Worm (Caenorhabditis elegans) whole organism, mixed stage, embryonic: ENCODE results near the gene EGAP9.4.

ENCODE experiments used
- M03D4.4 ChIP-seq: sonication (generic microtip); optimal IDR thresholded peaks from 2 replicates; lab custom pipeline; 2017; ENCODE audit warnings: mild to moderate bottlenecking, missing genetic modification characterization, missing compliant biosample characterization
- ceh-39 ChIP-seq: fragments of 150-350 bp; optimal IDR thresholded peaks from 2 replicates; lab custom pipeline; 2014; ENCODE audit warnings: missing biosample characterization, missing genetic modification characterization
- ceh-43 ChIP-seq: fragments of 200-800 bp; sonication (Bioruptor generic); optimal IDR thresholded peaks from 2 replicates; lab custom pipeline; 2018; ENCODE audit warnings: mild to moderate bottlenecking, missing genetic modification characterization, moderate library complexity, missing compliant biosample characterization
- ceh-83 ChIP-seq: fragments of 200-800 bp; sonication (Bioruptor generic); optimal IDR thresholded peaks from 2 replicates; lab custom pipeline; 2018; ENCODE audit warnings: mild to moderate bottlenecking, missing genetic modification characterization, missing compliant biosample characterization
- ces-1 ChIP-seq: fragments of 150-350 bp; optimal IDR thresholded peaks from 2 replicates; lab custom pipeline; 2014; ENCODE audit warnings: missing biosample characterization, missing genetic modification reagents, missing genetic modification characterization
- cnd-1 ChIP-seq: fragments of 200-800 bp; sonication (Bioruptor generic); optimal IDR thresholded peaks from 2 replicates; lab custom pipeline; 2018; ENCODE audit warnings: mild to moderate bottlenecking, missing genetic modification characterization, missing compliant biosample characterization
- drap-1 ChIP-seq: fragments of 200-800 bp; sonication (Bioruptor generic); optimal IDR thresholded peaks from 3 replicates; lab custom pipeline; 2018; ENCODE audit warnings: mild to moderate bottlenecking, missing genetic modification characterization, missing compliant biosample characterization
- elt-1 ChIP-seq: sonication (generic microtip); optimal IDR thresholded peaks from 2 replicates; lab custom pipeline; 2017; ENCODE audit warnings: missing genetic modification characterization, mild to moderate bottlenecking, missing compliant biosample characterization, antibody characterized with exemption, moderate library complexity, borderline replicate concordance; ENCODE audit not compliant: insufficient read depth
- elt-3 ChIP-seq: fragments of 150-350 bp; optimal IDR thresholded peaks from 2 replicates; lab custom pipeline; 2014; ENCODE audit warnings: missing biosample characterization, missing genetic modification characterization
- flh-1 ChIP-seq: fragments of 200-800 bp; sonication (Bioruptor generic); optimal IDR thresholded peaks from 2 replicates; lab custom pipeline; 2018; ENCODE audit warnings: mild to moderate bottlenecking, missing genetic modification characterization, moderate library complexity, missing compliant biosample characterization
- ham-2 ChIP-seq: fragments of 200-800 bp; sonication (Bioruptor generic); optimal IDR thresholded peaks from 2 replicates; lab custom pipeline; 2018; ENCODE audit warnings: mild to moderate bottlenecking, missing genetic modification characterization, missing compliant biosample characterization
- hlh-1 ChIP-seq: fragments of 150-350 bp; optimal IDR thresholded peaks from 2 replicates; lab custom pipeline; 2014; ENCODE audit warnings: missing biosample characterization, missing genetic modification reagents, missing genetic modification characterization
- lin-13 ChIP-seq: fragments of 150-350 bp; optimal IDR thresholded peaks from 2 replicates; lab custom pipeline; 2014; ENCODE audit warnings: missing biosample characterization, missing genetic modification characterization
- lin-32 ChIP-seq: fragments of 200-800 bp; sonication (Bioruptor generic); optimal IDR thresholded peaks from 2 replicates; lab custom pipeline; 2018; ENCODE audit warnings: mild to moderate bottlenecking, missing genetic modification characterization, missing compliant biosample characterization
- lsy-2 ChIP-seq: fragments of 150-350 bp; optimal IDR thresholded peaks from 2 replicates; lab custom pipeline; 2014; ENCODE audit warnings: missing biosample characterization, missing genetic modification characterization
- mab-5 ChIP-seq: fragments of 150-350 bp; optimal IDR thresholded peaks from 2 replicates; lab custom pipeline; 2014; ENCODE audit warnings: missing biosample characterization, missing genetic modification characterization
- mep-1 ChIP-seq: fragments of 150-350 bp; optimal IDR thresholded peaks from 2 replicates; lab custom pipeline; 2017; ENCODE audit warnings: missing biosample characterization, missing genetic modification reagents, missing genetic modification characterization, inconsistent platforms
- mls-2 ChIP-seq: sonication (generic microtip); optimal IDR thresholded peaks from 2 replicates; lab custom pipeline; 2016; ENCODE audit warnings: mild to moderate bottlenecking, missing genetic modification characterization, moderate library complexity, missing compliant biosample characterization
- nhr-12 ChIP-seq: fragments of 150-350 bp; optimal IDR thresholded peaks from 2 replicates; lab custom pipeline; 2014; ENCODE audit warnings: missing biosample characterization, missing genetic modification characterization
- nhr-2 ChIP-seq: fragments of 150-350 bp; optimal IDR thresholded peaks from 2 replicates; lab custom pipeline; 2014; ENCODE audit warnings: missing biosample characterization, missing genetic modification characterization
- nhr-237 ChIP-seq: fragments of 150-350 bp; optimal IDR thresholded peaks from 2 replicates; lab custom pipeline; 2014; ENCODE audit warnings: missing biosample characterization, missing genetic modification characterization
- nhr-28 ChIP-seq: fragments of 150-350 bp; optimal IDR thresholded peaks from 2 replicates; lab custom pipeline; 2014; ENCODE audit warnings: missing biosample characterization, missing genetic modification characterization
- nhr-76 ChIP-seq: sonication (generic microtip); optimal IDR thresholded peaks from 2 replicates; lab custom pipeline; 2017; ENCODE audit warnings: missing biosample characterization, missing genetic modification characterization
- pha-4 ChIP-seq: fragments of 150-350 bp; optimal IDR thresholded peaks from 2 replicates; lab custom pipeline; 2018; ENCODE audit warnings: missing biosample characterization, missing genetic modification reagents, missing genetic modification characterization
- sem-2 ChIP-seq: fragments of 200-800 bp; sonication (Bioruptor generic); optimal IDR thresholded peaks from 2 replicates; lab custom pipeline; 2018; ENCODE audit warnings: mild to moderate bottlenecking, missing genetic modification characterization, missing compliant biosample characterization
- snpc-4 ChIP-seq: fragments of 150-350 bp; optimal IDR thresholded peaks from 2 replicates; lab custom pipeline; 2014; ENCODE audit warnings: missing biosample characterization, missing genetic modification characterization
- sptf-1 ChIP-seq: sonication (generic microtip); optimal IDR thresholded peaks from 2 replicates; lab custom pipeline; 2017; ENCODE audit warnings: mild to moderate bottlenecking, missing genetic modification characterization, moderate library complexity, missing compliant biosample characterization
- tbx-8 ChIP-seq: fragments of 200-800 bp; sonication (Bioruptor generic); optimal IDR thresholded peaks from 2 replicates; lab custom pipeline; 2018; ENCODE audit warnings: mild to moderate bottlenecking, missing genetic modification characterization, moderate library complexity, missing compliant biosample characterization
- unc-120 ChIP-seq: sonication (generic microtip); optimal IDR thresholded peaks from 2 replicates; lab custom pipeline; 2017; ENCODE audit warnings: missing genetic modification characterization, missing compliant biosample characterization; ENCODE audit not compliant: poor library complexity, severe bottlenecking
- unc-39 ChIP-seq: fragments of 150-350 bp; optimal IDR thresholded peaks from 2 replicates; lab custom pipeline; 2014; ENCODE audit warnings: missing biosample characterization, missing genetic modification characterization
- zip-8 ChIP-seq: fragments of 150-350 bp; optimal IDR thresholded peaks from 2 replicates; lab custom pipeline; 2014; ENCODE audit warnings: missing biosample characterization, missing genetic modification characterization
- ztf-11 ChIP-seq: fragments of 150-350 bp; optimal IDR thresholded peaks from 2 replicates; lab custom pipeline; 2014; ENCODE audit warnings: missing biosample characterization, missing genetic modification characterization

Gene EGAP9.4

DNA sequence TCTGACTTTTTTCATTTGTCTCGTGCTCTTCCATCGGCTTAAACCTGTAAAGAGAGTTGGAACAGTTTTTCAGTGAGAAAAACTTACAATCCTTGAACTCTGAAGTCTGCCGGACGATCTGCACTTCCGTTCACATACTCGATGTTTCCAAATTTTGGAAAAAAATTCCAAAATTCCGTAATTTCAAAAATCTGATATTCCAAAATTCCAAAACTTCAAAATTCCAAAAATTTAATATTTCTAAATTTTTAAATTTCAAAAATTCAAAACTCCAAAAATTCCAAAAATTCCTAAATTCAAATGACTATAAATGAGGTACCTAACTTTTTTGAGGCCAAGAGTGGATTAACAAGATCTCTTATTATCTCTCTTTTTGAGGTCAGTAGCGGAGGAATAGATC is at the start of gene EGAP9.4:
Gene EGAP9.4, plus strand, starts transcription at position 301 of the 400 bp plus-strand sequence.
- no peak for TF ChIP-seq ztf-11 (tag; lab: Kevin White, UChicago)
- TF ChIP-seq nhr-2 = no peak
- peak; percentile 28 for TF ChIP-seq elt-1 (tag; lab: Kevin White, UChicago)
- TF ChIP-seq cnd-1 (tag; lab: Kevin White, UChicago) = no peak
- no peak for TF ChIP-seq drap-1 (GFP tag; lab: Kevin White, UChicago)

- no peak for TF ChIP-seq sptf-1 (tag; lab: Kevin White, UChicago)
- no peak for TF ChIP-seq nhr-2
- no peak for TF ChIP-seq ces-1 (GFP tag; lab: Kevin White, UChicago)
Measured at ce11 chrV:6533030-6533429, 43.6 kb upstream of the EGAP9.4 start, which contains the start of gene hpo-26. hpo-26 (minus strand) TSS chrV:6533060.

DNA sequence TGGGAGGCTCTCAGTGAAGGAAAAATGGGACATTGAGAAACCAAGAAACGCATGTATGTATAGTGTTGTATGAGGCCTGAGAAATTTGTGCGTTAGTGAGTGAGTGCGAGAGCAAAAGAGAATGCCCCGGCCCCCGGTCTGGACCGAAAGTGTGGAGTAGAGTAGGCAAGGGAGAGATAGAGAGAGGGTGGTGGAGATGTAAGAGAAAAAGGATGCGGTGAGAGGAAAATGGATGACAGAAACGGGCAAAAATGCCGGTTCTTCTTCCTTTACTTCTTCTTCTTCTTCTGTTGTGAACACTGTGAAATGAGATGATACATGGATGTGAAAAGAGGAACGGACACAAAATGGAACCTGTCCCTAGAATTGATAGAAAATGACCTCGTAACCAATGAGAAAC is 38.3 kb upstream of the EGAP9.4 start:
- peak; percentile 44 for TF ChIP-seq sptf-1 (tag; lab: Kevin White, UChicago)
- TF ChIP-seq ces-1 (GFP tag; lab: Kevin White, UChicago) = no peak
- peak; percentile 12 for TF ChIP-seq unc-120 (tag; lab: Kevin White, UChicago)
- TF ChIP-seq, all 35 proteins: peak for 2

DNA sequence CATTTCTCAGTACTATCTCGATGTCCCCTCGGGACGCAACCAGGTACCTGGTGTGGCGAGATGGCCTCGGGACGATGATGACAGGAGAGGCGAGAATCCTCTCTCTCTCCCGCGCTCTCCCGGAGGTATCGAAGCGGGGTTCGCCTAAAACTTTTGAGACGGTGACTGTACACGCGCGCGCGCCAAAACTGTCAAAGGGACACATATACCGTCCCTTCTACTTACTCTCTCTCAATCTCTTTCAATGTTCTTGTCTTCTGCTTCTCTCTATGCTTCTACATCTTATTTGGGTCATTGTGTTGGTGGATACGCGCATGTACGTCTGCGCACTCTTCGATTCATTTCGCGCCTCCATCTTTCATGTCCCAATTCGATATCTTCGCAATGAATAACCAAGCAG is 34.8 kb upstream of the EGAP9.4 start:
- TF ChIP-seq ces-1 (GFP tag; lab: Kevin White, UChicago) (no peak), ceh-43 (GFP tag; lab: Kevin White, UChicago) (no peak), ceh-39 (tag; lab: Kevin White, UChicago) (no peak), nhr-76 (tag; lab: Kevin White, UChicago) (no peak), mls-2 (tag; lab: Kevin White, UChicago) (no peak), flh-1 (GFP tag; lab: Kevin White, UChicago) (no peak), hlh-1 (tag; lab: Kevin White, UChicago) (no peak), snpc-4 (tag; lab: Kevin White, UChicago) (no peak), mab-5 (tag; lab: Kevin White, UChicago) (no peak), lin-32 (GFP tag; lab: Kevin White, UChicago) (no peak), sptf-1 (tag; lab: Kevin White, UChicago) (no peak), lsy-2 (tag; lab: Kevin White, UChicago) (no peak), ceh-83 (GFP tag; lab: Kevin White, UChicago) (no peak), tbx-8 (GFP tag; lab: Kevin White, UChicago) (no peak), sem-2 (GFP tag; lab: Kevin White, UChicago) (no peak), nhr-237 (tag; lab: Kevin White, UChicago) (no peak), ham-2 (peak; percentile 84), elt-3 (tag; lab: Kevin White, UChicago) (no peak), pha-4 (tag; lab: Kevin White, UChicago) (no peak), drap-1 (GFP tag; lab: Kevin White, UChicago) (no peak), unc-39 (tag; lab: Kevin White, UChicago) (no peak), ztf-11 (tag; lab: Kevin White, UChicago) (no peak), cnd-1 (tag; lab: Kevin White, UChicago) (peak; percentile 48), unc-120 (tag; lab: Kevin White, UChicago) (peak; percentile 2), nhr-2 (no peak)
- TF ChIP-seq, all 35 proteins: peak for 3

ce11 chrV:6544999-6545398 is 31.7 kb upstream of the EGAP9.4 start:
- TF ChIP-seq zip-8 (tag; lab: Kevin White, UChicago) (no peak), nhr-76 (tag; lab: Kevin White, UChicago) (no peak), nhr-2 (peak; percentile 95)

- no peak for TF ChIP-seq mep-1 (tag; lab: Kevin White, UChicago)
- TF ChIP-seq sptf-1 (tag; lab: Kevin White, UChicago) = no peak
- no peak for TF ChIP-seq nhr-237 (tag; lab: Kevin White, UChicago)
- TF ChIP-seq pha-4 (tag; lab: Kevin White, UChicago) = no peak
- no peak for TF ChIP-seq ces-1 (GFP tag; lab: Kevin White, UChicago)
- TF ChIP-seq elt-1 (tag; lab: Kevin White, UChicago) = no peak
- TF ChIP-seq M03D4.4 (tag; lab: Kevin White, UChicago) = no peak
- TF ChIP-seq hlh-1 (tag; lab: Kevin White, UChicago) = no peak
- no peak for TF ChIP-seq nhr-28 (tag; lab: Kevin White, UChicago)
- TF ChIP-seq lin-13 (tag; lab: Kevin White, UChicago) = no peak
- no peak for TF ChIP-seq unc-120 (tag; lab: Kevin White, UChicago)
- TF ChIP-seq tbx-8 (GFP tag; lab: Kevin White, UChicago) = no peak
- TF ChIP-seq nhr-12 (tag; lab: Kevin White, UChicago) = no peak
- TF ChIP-seq mls-2 (tag; lab: Kevin White, UChicago) = no peak
- TF ChIP-seq drap-1 (GFP tag; lab: Kevin White, UChicago) = no peak
Measured at ce11 chrV:6546450-6547171, 30.1 kb upstream of the EGAP9.4 start, which contains the start of gene dre-1. dre-1 (minus strand) TSS chrV:6546500.
